Worm (Caenorhabditis elegans) whole organism, L1 larva: ENCODE data around the gene rfc-2.

Experiments used
- aha-1 ChIP-seq: fragments of 150-350 bp; optimal IDR thresholded peaks from 2 replicates; lab custom pipeline; 2014; ENCODE audit warnings: missing biosample characterization, missing genetic modification characterization
- aly-2 ChIP-seq: fragments of 150-350 bp; optimal IDR thresholded peaks from 2 replicates; lab custom pipeline; 2014; ENCODE audit warnings: missing biosample characterization, missing genetic modification characterization
- ama-1 ChIP-seq: fragments of 150-350 bp; optimal IDR thresholded peaks from 2 replicates; lab custom pipeline; 2014
- blmp-1 ChIP-seq: fragments of 150-350 bp; optimal IDR thresholded peaks from 2 replicates; lab custom pipeline; 2014; ENCODE audit warnings: missing biosample characterization, missing genetic modification characterization
- ceh-63 ChIP-seq: fragments of 200-800 bp; sonication (Bioruptor generic); optimal IDR thresholded peaks from 2 replicates; lab custom pipeline; 2018; ENCODE audit warnings: mild to moderate bottlenecking, missing genetic modification characterization, missing compliant biosample characterization
- ceh-82 ChIP-seq, 3 experiments: fragments of 150-350 bp in 1 of 3; sonication (generic microtip) in 2 of 3; optimal IDR thresholded peaks; 2 replicates each; lab custom pipeline; 2014 to 2017; ENCODE audit warnings: missing biosample characterization in 3 of 3, missing genetic modification characterization in 3 of 3
- ces-1 ChIP-seq: fragments of 150-350 bp; optimal IDR thresholded peaks from 2 replicates; lab custom pipeline; 2014; ENCODE audit warnings: missing biosample characterization, missing genetic modification reagents, missing genetic modification characterization
- dsc-1 ChIP-seq: sonication (generic microtip); optimal IDR thresholded peaks from 2 replicates; lab custom pipeline; 2016; ENCODE audit warnings: mild to moderate bottlenecking, missing genetic modification characterization, missing compliant biosample characterization
- efl-1 ChIP-seq, 4 experiments: fragments of 150-350 bp; optimal IDR thresholded peaks in 3 of 4; peaks in 1 of 4; 1 replicate in 1 of 4; 2 replicates in 3 of 4; lab custom pipeline; 2014; ENCODE audit warnings: missing biosample characterization in 2 of 4, missing genetic modification characterization in 2 of 4, missing genetic modification reagents in 2 of 4
- elt-2 ChIP-seq: sonication (generic microtip); optimal IDR thresholded peaks from 2 replicates; lab custom pipeline; 2016; ENCODE audit warnings: missing genetic modification characterization, mild to moderate bottlenecking, inconsistent platforms, missing compliant biosample characterization, missing genetic modification reagents
- ets-5 ChIP-seq: fragments of 200-800 bp; sonication (Bioruptor generic); IDR thresholded peaks from 2 replicates; pipeline ENCODE4 v1.3.6; 2022; ENCODE audit warnings: missing genetic modification characterization, missing compliant biosample characterization
- fkh-10 ChIP-seq: sonication (generic microtip); optimal IDR thresholded peaks from 2 replicates; lab custom pipeline; 2017; ENCODE audit warnings: missing biosample characterization, missing genetic modification reagents, missing genetic modification characterization
- grh-1 ChIP-seq: fragments of 200-800 bp; sonication (Bioruptor generic); IDR thresholded peaks from 2 replicates; pipeline ENCODE4 v1.3.6; 2022; ENCODE audit warnings: missing genetic modification reagents, missing genetic modification characterization, missing compliant biosample characterization
- jun-1 ChIP-seq: fragments of 150-350 bp; optimal IDR thresholded peaks from 2 replicates; lab custom pipeline; 2014; ENCODE audit warnings: missing biosample characterization, missing genetic modification reagents, missing genetic modification characterization
- lin-15B ChIP-seq: fragments of 150-350 bp; sonication (generic microtip); optimal IDR thresholded peaks from 3 replicates; lab custom pipeline; 2014; ENCODE audit warnings: missing biosample characterization, missing genetic modification characterization
- lin-39 ChIP-seq: fragments of 150-350 bp; optimal IDR thresholded peaks from 2 replicates; lab custom pipeline; 2014; ENCODE audit warnings: missing biosample characterization, missing genetic modification reagents, missing genetic modification characterization
- lir-3 ChIP-seq: sonication (generic microtip); optimal IDR thresholded peaks from 2 replicates; lab custom pipeline; 2016; ENCODE audit warnings: mild to moderate bottlenecking, missing genetic modification characterization, moderate library complexity, missing compliant biosample characterization; ENCODE audit not compliant: poor library complexity
- mef-2 ChIP-seq: fragments of 150-350 bp; optimal IDR thresholded peaks from 2 replicates; lab custom pipeline; 2014; ENCODE audit warnings: missing biosample characterization, missing genetic modification characterization
- nhr-11 ChIP-seq: fragments of 150-350 bp; optimal IDR thresholded peaks from 2 replicates; lab custom pipeline; 2014; ENCODE audit warnings: missing biosample characterization, missing genetic modification characterization
- nhr-12 ChIP-seq: sonication (generic microtip); optimal IDR thresholded peaks from 2 replicates; lab custom pipeline; 2017; ENCODE audit warnings: missing biosample characterization, missing genetic modification characterization
- nhr-20 ChIP-seq: sonication (generic microtip); optimal IDR thresholded peaks from 2 replicates; lab custom pipeline; 2016; ENCODE audit warnings: mild to moderate bottlenecking, missing genetic modification characterization, missing compliant biosample characterization
- nhr-71 ChIP-seq: sonication (generic microtip); optimal IDR thresholded peaks from 2 replicates; lab custom pipeline; 2016; ENCODE audit warnings: mild to moderate bottlenecking, missing genetic modification characterization, moderate library complexity, missing compliant biosample characterization
- nhr-76 ChIP-seq: sonication (generic microtip); optimal IDR thresholded peaks from 2 replicates; lab custom pipeline; 2017; ENCODE audit warnings: missing biosample characterization, missing genetic modification characterization
- pag-3 ChIP-seq: sonication (generic microtip); optimal IDR thresholded peaks from 2 replicates; lab custom pipeline; 2017; ENCODE audit warnings: missing genetic modification characterization, mild to moderate bottlenecking, missing compliant biosample characterization, antibody characterized with exemption, borderline replicate concordance; ENCODE audit not compliant: insufficient read depth
- snpc-4 ChIP-seq: fragments of 150-350 bp; optimal IDR thresholded peaks from 2 replicates; lab custom pipeline; 2014; ENCODE audit warnings: missing biosample characterization, missing genetic modification characterization
- snu-23 ChIP-seq: sonication (generic microtip); optimal IDR thresholded peaks from 2 replicates; lab custom pipeline; 2016; ENCODE audit warnings: missing genetic modification characterization, missing compliant biosample characterization
- sox-4 ChIP-seq: sonication (generic microtip); optimal IDR thresholded peaks from 2 replicates; lab custom pipeline; 2016; ENCODE audit warnings: missing genetic modification characterization, missing compliant biosample characterization
- sup-37 ChIP-seq: fragments of 200-800 bp; sonication (Bioruptor generic); optimal IDR thresholded peaks from 2 replicates; lab custom pipeline; 2018; ENCODE audit warnings: mild to moderate bottlenecking, missing genetic modification characterization, missing compliant biosample characterization
- tbx-2 ChIP-seq: sonication (generic microtip); optimal IDR thresholded peaks from 2 replicates; lab custom pipeline; 2016; ENCODE audit warnings: missing genetic modification characterization, missing compliant biosample characterization
- unc-130 ChIP-seq: fragments of 150-350 bp; optimal IDR thresholded peaks from 2 replicates; lab custom pipeline; 2017; ENCODE audit warnings: missing biosample characterization, missing genetic modification characterization, inconsistent platforms
- zip-4 ChIP-seq: fragments of 200-800 bp; sonication (Bioruptor generic); optimal IDR thresholded peaks from 2 replicates; lab custom pipeline; 2018; ENCODE audit warnings: mild to moderate bottlenecking, missing genetic modification characterization, moderate library complexity, missing compliant biosample characterization
- ztf-11 ChIP-seq, 2 experiments: sonication (generic microtip); optimal IDR thresholded peaks; 2 replicates each; lab custom pipeline; 2016 to 2017; ENCODE audit warnings: missing genetic modification characterization in 2 of 2, missing biosample characterization in 1 of 2, missing compliant biosample characterization in 1 of 2
- ztf-4 ChIP-seq: fragments of 150-350 bp; optimal IDR thresholded peaks from 2 replicates; lab custom pipeline; 2014; ENCODE audit warnings: missing biosample characterization, missing genetic modification characterization

Gene rfc-2

ce11 chrIV:1389021-1389420 is 41.9 kb downstream of the rfc-2 start (continued):
- TF ChIP-seq sox-4 (tag; lab: Kevin White, UChicago) (no peak), ets-5 (GFP tag; lab: Robert Waterston, UW) (no peak)
- TF ChIP-seq, all 84 proteins: peak for 16

- TF ChIP-seq snpc-4 (no peak), elt-2 (peak; percentile 42)
Measured at ce11 chrIV:1389599-1389998, 42.5 kb downstream of the rfc-2 start.

DNA sequence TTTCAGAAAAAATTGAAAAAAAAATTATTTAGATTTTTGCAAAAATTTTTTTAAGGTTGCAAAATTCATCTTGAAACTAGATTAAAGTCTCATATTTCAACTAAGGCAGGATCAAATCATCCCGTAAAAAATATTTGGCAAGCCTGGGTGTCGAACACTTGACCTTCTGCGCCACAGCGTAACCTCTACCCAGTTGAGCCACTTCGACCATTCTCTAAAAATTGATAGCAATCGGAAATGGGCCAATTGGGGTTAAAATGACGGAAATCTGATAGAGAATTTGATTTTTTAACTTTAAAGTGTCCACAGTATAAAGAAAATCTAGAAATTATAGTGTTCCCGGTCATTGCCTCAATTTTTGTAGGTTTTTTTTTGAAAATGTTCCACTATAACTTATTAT is 43.0 kb downstream of the rfc-2 start:
- TF ChIP-seq aha-1 (tag; lab: Kevin White, UChicago) (no peak), nhr-12 (tag; lab: Kevin White, UChicago) (no peak), lin-39 (tag; lab: Kevin White, UChicago) (no peak)

ce11 chrIV:1391446-1391845 is 44.3 kb downstream of the rfc-2 start:
- TF ChIP-seq blmp-1 (tag; lab: Kevin White, UChicago) (no peak), grh-1 (GFP tag; lab: Robert Waterston, UW) (0 out of 2 replicates have a peak, but pooled peaks have one; percentile 21)

DNA sequence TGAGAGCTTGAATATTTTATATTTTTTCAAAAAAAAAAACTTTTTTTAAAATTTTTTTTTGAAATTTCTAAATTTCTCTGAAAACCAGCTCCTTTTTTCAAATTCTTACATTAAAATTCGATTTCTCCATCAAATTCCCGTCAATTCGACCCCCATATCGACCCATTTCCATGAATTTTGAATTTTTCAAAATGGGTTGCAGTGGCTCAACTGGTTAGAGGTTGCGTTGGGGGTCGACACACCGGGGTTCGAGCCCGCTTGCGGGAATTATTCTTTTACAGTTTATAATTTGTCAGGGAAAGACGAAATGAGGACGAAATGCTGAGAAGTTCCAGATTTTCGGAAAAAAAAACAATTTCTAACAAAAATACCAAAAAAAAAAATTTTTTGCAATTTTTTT is 47.0 kb downstream of the rfc-2 start:
- TF ChIP-seq nhr-76 (tag; lab: Kevin White, UChicago) (no peak), mef-2 (tag; lab: Kevin White, UChicago) (no peak), ets-5 (GFP tag; lab: Robert Waterston, UW) (no peak), tbx-2 (tag; lab: Kevin White, UChicago) (no peak), nhr-12 (tag; lab: Kevin White, UChicago) (no peak), dsc-1 (tag; lab: Kevin White, UChicago) (no peak), ztf-4 (tag; lab: Kevin White, UChicago) (no peak), sup-37 (GFP tag; lab: Kevin White, UChicago) (no peak), nhr-20 (tag; lab: Kevin White, UChicago) (no peak), fkh-10 (GFP tag; lab: Kevin White, UChicago) (no peak), lin-15B (tag; lab: Kevin White, UChicago) (no peak), ztf-11 (tag; optimal IDR thresholded peaks at IDR 0.05; lab: Kevin White, UChicago) (no peak), ama-1 (lab: Kevin White, UChicago) (no peak), jun-1 (tag; lab: Kevin White, UChicago) (no peak), ceh-82 (tag; optimal IDR thresholded peaks at IDR 0.05; lab: Kevin White, UChicago) (no peak), snu-23 (GFP tag; lab: Kevin White, UChicago) (no peak)

DNA sequence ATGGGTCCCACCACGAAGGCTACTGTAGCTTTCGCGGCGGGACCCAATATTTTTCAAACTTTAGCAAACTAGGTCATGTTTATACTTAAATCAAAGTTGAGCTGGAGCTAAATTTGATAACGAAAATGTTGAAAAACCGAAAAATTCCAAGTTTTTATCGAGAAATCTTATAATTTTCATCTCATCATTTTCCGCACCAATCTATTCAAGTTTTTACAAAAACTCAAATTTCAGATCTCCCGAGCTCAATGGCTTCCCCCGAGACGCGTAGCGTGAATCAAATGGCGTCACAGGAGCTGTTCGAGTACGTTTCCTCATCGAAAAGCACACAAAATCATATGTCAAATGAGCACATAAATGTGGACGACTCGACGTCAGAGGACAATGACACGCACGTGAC is 50.8 kb downstream of the rfc-2 start:
- TF ChIP-seq ces-1: no peak
- TF ChIP-seq nhr-20 (tag; lab: Kevin White, UChicago): no peak
- TF ChIP-seq efl-1 (optimal IDR thresholded peaks at IDR 0.05; lab: Kevin White, UChicago): no peak
- peak in 1 of 2 experiments; percentile 56 for TF ChIP-seq efl-1 (GFP tag; optimal IDR thresholded peaks at IDR 0.05 in 1 of 2; lab: Kevin White, UChicago)

DNA sequence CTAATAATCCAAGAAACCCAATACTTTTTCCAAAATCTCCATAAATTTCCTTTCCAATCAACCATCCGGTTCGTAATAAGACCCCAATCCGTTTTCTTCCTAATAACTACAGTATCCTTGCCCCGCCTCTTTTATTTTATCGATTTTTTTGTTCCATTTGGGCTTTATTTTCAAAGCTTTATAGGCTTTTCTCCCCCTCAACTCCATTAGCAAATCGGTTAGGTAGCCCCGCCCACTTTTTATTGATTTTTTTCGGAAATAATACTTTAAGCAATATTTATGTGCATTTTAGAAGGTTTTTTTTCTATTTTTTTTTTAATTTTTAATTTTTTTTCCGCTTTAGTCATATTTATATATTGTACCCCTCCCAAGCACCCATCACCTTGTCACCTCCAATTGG is 52.9 kb downstream of the rfc-2 start:
- TF ChIP-seq aly-2 (tag; lab: Kevin White, UChicago) (no peak), mef-2 (tag; lab: Kevin White, UChicago) (no peak), dsc-1 (tag; lab: Kevin White, UChicago) (no peak), lir-3 (no peak), nhr-11 (no peak), zip-4 (no peak), ceh-63 (GFP tag; lab: Kevin White, UChicago) (no peak), pag-3 (tag; lab: Kevin White, UChicago) (no peak), unc-130 (no peak), nhr-71 (tag; lab: Kevin White, UChicago) (no peak)
